Fruit fly (Drosophila melanogaster): ENCODE measurements around the gene bc10.

bc10 gene

dm6 chr3L:5608128-5608527 lies 43.1 kb downstream of the bc10 start, which contains the start of gene Eaf6 (continued):
- TF ChIP-seq cato (GFP tag; optimal IDR thresholded peaks at IDR 0.05; ENCODE audit: borderline replicate concordance) (no peak), MESR4 (GFP tag; optimal IDR thresholded peaks at IDR 0.05) (peak; percentile 43), CG3995 (GFP tag; optimal IDR thresholded peaks at IDR 0.05) (peak; percentile 25)

- TF ChIP-seq Trl (optimal IDR thresholded peaks at IDR 0.05) (peak in 1 of 2 experiments; percentile 27), Trl (GFP tag; optimal IDR thresholded peaks at IDR 0.05) (no peak), CG33557 (GFP tag; optimal IDR thresholded peaks at IDR 0.05) (peak; percentile 4), CG7372 (GFP tag; IDR thresholded peaks at IDR 0.05) (peak; percentile 76), fd64A (GFP tag; optimal IDR thresholded peaks at IDR 0.05) (no peak), Blimp-1 (GFP tag; optimal IDR thresholded peaks at IDR 0.05) (peak; percentile 99), Ets65A (GFP tag) (peak; percentile 82), lov (optimal IDR thresholded peaks at IDR 0.05) (no peak), lov (GFP tag; IDR thresholded peaks at IDR 0.05) (0 out of 3 replicates have a peak, but pooled peaks have one; percentile 29), kni (GFP tag; optimal IDR thresholded peaks at IDR 0.05) (peak; percentile 44), odd (GFP tag; optimal IDR thresholded peaks at IDR 0.05) (no peak)
Measured at dm6 chr3L:5608786-5609370, 43.8 kb downstream of the bc10 start.

dm6 chr3L:5609493-5609892 lies 44.5 kb downstream of the bc10 start:
- TF ChIP-seq D19A (tag; optimal IDR thresholded peaks at IDR 0.05) (peak; percentile 3), CG12744 (GFP tag; optimal IDR thresholded peaks at IDR 0.05) (no peak), Ssrp (tag; optimal IDR thresholded peaks at IDR 0.05) (peak; percentile 37), hkb (optimal IDR thresholded peaks at IDR 0.05) (no peak), hkb (GFP tag; IDR thresholded peaks at IDR 0.05) (peak; percentile 41; the same call in 1 of the 2 replicates), CG31388 (GFP tag; optimal IDR thresholded peaks at IDR 0.05) (no peak), ems (GFP tag; optimal IDR thresholded peaks at IDR 0.05) (no peak), CG9727 (GFP tag; optimal IDR thresholded peaks at IDR 0.05) (no peak), pho (GFP tag; optimal IDR thresholded peaks at IDR 0.05) (no peak), CG12299 (tag; optimal IDR thresholded peaks at IDR 0.05) (no peak), CG8765 (GFP tag; IDR thresholded peaks at IDR 0.05) (no peak), Drgx (GFP tag; IDR thresholded peaks at IDR 0.05) (0 out of 2 replicates have a peak, but pooled peaks have one; percentile 20), Lim3 (GFP tag; IDR thresholded peaks at IDR 0.05) (no peak), Ada2b (GFP tag; IDR thresholded peaks at IDR 0.05) (0 out of 2 replicates have a peak, but pooled peaks have one; percentile 44), CG34422 (GFP tag; IDR thresholded peaks at IDR 0.05) (0 out of 3 replicates have a peak, but pooled peaks have one; percentile 22), HmgD (GFP tag; optimal IDR thresholded peaks at IDR 0.05) (no peak), CG15479 (GFP tag; optimal IDR thresholded peaks at IDR 0.05) (no peak), Sox100B (GFP tag; optimal IDR thresholded peaks at IDR 0.05) (peak; percentile 19), wor (GFP tag; IDR thresholded peaks at IDR 0.05) (no peak), ara (GFP tag; IDR thresholded peaks at IDR 0.05) (no peak), CG4707 (GFP tag; optimal IDR thresholded peaks at IDR 0.05) (no peak), zfh1 (GFP tag; IDR thresholded peaks at IDR 0.05) (0 out of 3 replicates have a peak, but pooled peaks have one; percentile 39), Fer1 (GFP tag; optimal IDR thresholded peaks at IDR 0.05) (no peak), grau (tag; optimal IDR thresholded peaks at IDR 0.05) (peak; percentile 20), Mrtf (GFP tag; IDR thresholded peaks at IDR 0.05) (no peak), Nf-YA (GFP tag; IDR thresholded peaks at IDR 0.05) (no peak), Atf3 (GFP tag; optimal IDR thresholded peaks at IDR 0.05) (no peak), CG7357 (GFP tag; IDR thresholded peaks at IDR 0.05) (no peak), prd (optimal IDR thresholded peaks at IDR 0.05) (no peak), prd (GFP tag; IDR thresholded peaks at IDR 0.05) (peak; percentile 19; the same call in 1 of the 3 replicates), amos (GFP tag; IDR thresholded peaks at IDR 0.05; ENCODE audit: partially characterized antibody) (no peak), TFAM (GFP tag; optimal IDR thresholded peaks at IDR 0.05) (no peak), knrl (GFP tag; IDR thresholded peaks at IDR 0.05; ENCODE audit: partially characterized antibody) (no peak), zf30C (GFP tag; optimal IDR thresholded peaks at IDR 0.05) (no peak), Blimp-1 (GFP tag; optimal IDR thresholded peaks at IDR 0.05) (peak; percentile 12), CG6683 (GFP tag; optimal IDR thresholded peaks at IDR 0.05) (no peak)
